Worm (Caenorhabditis elegans) whole organism, mixed stage, embryonic: ENCODE measurements around the gene nspg-10.

Experiments
- M03D4.4 ChIP-seq: sonication (generic microtip); optimal IDR thresholded peaks from 2 replicates; lab custom pipeline; 2017; ENCODE audit warnings: mild to moderate bottlenecking, missing genetic modification characterization, missing compliant biosample characterization
- blmp-1 ChIP-seq: fragments of 150-350 bp; optimal IDR thresholded peaks from 2 replicates; lab custom pipeline; 2014; ENCODE audit warnings: missing biosample characterization, missing genetic modification characterization
- ceh-39 ChIP-seq: fragments of 150-350 bp; optimal IDR thresholded peaks from 2 replicates; lab custom pipeline; 2014; ENCODE audit warnings: missing biosample characterization, missing genetic modification characterization
- ceh-43 ChIP-seq: fragments of 200-800 bp; sonication (Bioruptor generic); optimal IDR thresholded peaks from 2 replicates; lab custom pipeline; 2018; ENCODE audit warnings: mild to moderate bottlenecking, missing genetic modification characterization, moderate library complexity, missing compliant biosample characterization
- ceh-83 ChIP-seq: fragments of 200-800 bp; sonication (Bioruptor generic); optimal IDR thresholded peaks from 2 replicates; lab custom pipeline; 2018; ENCODE audit warnings: mild to moderate bottlenecking, missing genetic modification characterization, missing compliant biosample characterization
- ces-1 ChIP-seq: fragments of 150-350 bp; optimal IDR thresholded peaks from 2 replicates; lab custom pipeline; 2014; ENCODE audit warnings: missing biosample characterization, missing genetic modification reagents, missing genetic modification characterization
- cnd-1 ChIP-seq: fragments of 200-800 bp; sonication (Bioruptor generic); optimal IDR thresholded peaks from 2 replicates; lab custom pipeline; 2018; ENCODE audit warnings: mild to moderate bottlenecking, missing genetic modification characterization, missing compliant biosample characterization
- drap-1 ChIP-seq: fragments of 200-800 bp; sonication (Bioruptor generic); optimal IDR thresholded peaks from 3 replicates; lab custom pipeline; 2018; ENCODE audit warnings: mild to moderate bottlenecking, missing genetic modification characterization, missing compliant biosample characterization
- elt-1 ChIP-seq: sonication (generic microtip); optimal IDR thresholded peaks from 2 replicates; lab custom pipeline; 2017; ENCODE audit warnings: missing genetic modification characterization, mild to moderate bottlenecking, missing compliant biosample characterization, antibody characterized with exemption, moderate library complexity, borderline replicate concordance; ENCODE audit not compliant: insufficient read depth
- elt-3 ChIP-seq: fragments of 150-350 bp; optimal IDR thresholded peaks from 2 replicates; lab custom pipeline; 2014; ENCODE audit warnings: missing biosample characterization, missing genetic modification characterization
- ham-2 ChIP-seq: fragments of 200-800 bp; sonication (Bioruptor generic); optimal IDR thresholded peaks from 2 replicates; lab custom pipeline; 2018; ENCODE audit warnings: mild to moderate bottlenecking, missing genetic modification characterization, missing compliant biosample characterization
- hlh-1 ChIP-seq: fragments of 150-350 bp; optimal IDR thresholded peaks from 2 replicates; lab custom pipeline; 2014; ENCODE audit warnings: missing biosample characterization, missing genetic modification reagents, missing genetic modification characterization
- lin-13 ChIP-seq: fragments of 150-350 bp; optimal IDR thresholded peaks from 2 replicates; lab custom pipeline; 2014; ENCODE audit warnings: missing biosample characterization, missing genetic modification characterization
- lin-32 ChIP-seq: fragments of 200-800 bp; sonication (Bioruptor generic); optimal IDR thresholded peaks from 2 replicates; lab custom pipeline; 2018; ENCODE audit warnings: mild to moderate bottlenecking, missing genetic modification characterization, missing compliant biosample characterization
- mab-5 ChIP-seq: fragments of 150-350 bp; optimal IDR thresholded peaks from 2 replicates; lab custom pipeline; 2014; ENCODE audit warnings: missing biosample characterization, missing genetic modification characterization
- mls-2 ChIP-seq: sonication (generic microtip); optimal IDR thresholded peaks from 2 replicates; lab custom pipeline; 2016; ENCODE audit warnings: mild to moderate bottlenecking, missing genetic modification characterization, moderate library complexity, missing compliant biosample characterization
- nhr-12 ChIP-seq: fragments of 150-350 bp; optimal IDR thresholded peaks from 2 replicates; lab custom pipeline; 2014; ENCODE audit warnings: missing biosample characterization, missing genetic modification characterization
- nhr-2 ChIP-seq: fragments of 150-350 bp; optimal IDR thresholded peaks from 2 replicates; lab custom pipeline; 2014; ENCODE audit warnings: missing biosample characterization, missing genetic modification characterization
- nhr-237 ChIP-seq: fragments of 150-350 bp; optimal IDR thresholded peaks from 2 replicates; lab custom pipeline; 2014; ENCODE audit warnings: missing biosample characterization, missing genetic modification characterization
- nhr-28 ChIP-seq: fragments of 150-350 bp; optimal IDR thresholded peaks from 2 replicates; lab custom pipeline; 2014; ENCODE audit warnings: missing biosample characterization, missing genetic modification characterization
- nhr-76 ChIP-seq: sonication (generic microtip); optimal IDR thresholded peaks from 2 replicates; lab custom pipeline; 2017; ENCODE audit warnings: missing biosample characterization, missing genetic modification characterization
- pha-4 ChIP-seq: fragments of 150-350 bp; optimal IDR thresholded peaks from 2 replicates; lab custom pipeline; 2018; ENCODE audit warnings: missing biosample characterization, missing genetic modification reagents, missing genetic modification characterization
- sem-2 ChIP-seq: fragments of 200-800 bp; sonication (Bioruptor generic); optimal IDR thresholded peaks from 2 replicates; lab custom pipeline; 2018; ENCODE audit warnings: mild to moderate bottlenecking, missing genetic modification characterization, missing compliant biosample characterization
- tbx-8 ChIP-seq: fragments of 200-800 bp; sonication (Bioruptor generic); optimal IDR thresholded peaks from 2 replicates; lab custom pipeline; 2018; ENCODE audit warnings: mild to moderate bottlenecking, missing genetic modification characterization, moderate library complexity, missing compliant biosample characterization
- unc-120 ChIP-seq: sonication (generic microtip); optimal IDR thresholded peaks from 2 replicates; lab custom pipeline; 2017; ENCODE audit warnings: missing genetic modification characterization, missing compliant biosample characterization; ENCODE audit not compliant: poor library complexity, severe bottlenecking
- unc-39 ChIP-seq: fragments of 150-350 bp; optimal IDR thresholded peaks from 2 replicates; lab custom pipeline; 2014; ENCODE audit warnings: missing biosample characterization, missing genetic modification characterization
- unc-62 ChIP-seq: fragments of 150-350 bp; optimal IDR thresholded peaks from 2 replicates; lab custom pipeline; 2014; ENCODE audit warnings: missing biosample characterization, missing genetic modification reagents, missing genetic modification characterization
- ztf-11 ChIP-seq: fragments of 150-350 bp; optimal IDR thresholded peaks from 2 replicates; lab custom pipeline; 2014; ENCODE audit warnings: missing biosample characterization, missing genetic modification characterization

Gene nspg-10

DNA sequence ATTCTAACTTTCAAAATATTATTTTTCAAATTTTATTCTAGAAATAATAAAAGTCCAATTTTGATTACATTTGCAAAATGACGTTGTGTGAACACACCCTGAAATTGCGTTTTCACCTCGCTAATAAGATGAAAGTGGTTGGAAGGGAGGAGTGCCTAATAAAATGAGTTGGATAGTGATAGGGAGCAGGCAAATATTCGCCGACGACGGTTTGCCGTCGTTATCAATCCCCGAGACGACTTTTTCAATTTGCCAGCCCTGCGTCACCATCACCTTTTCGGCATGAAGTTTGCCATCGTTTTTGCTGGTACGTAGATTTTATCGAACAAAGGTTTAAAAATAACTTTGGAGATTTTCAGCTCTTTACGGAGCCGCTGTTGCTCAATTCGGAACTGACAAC lies at the start of gene nspg-10:
TSS of gene nspg-10 (plus strand) at position 179 of the 400 bp plus-strand sequence.
- TF ChIP-seq hlh-1 (tag; lab: Kevin White, UChicago): no peak
- no peak for TF ChIP-seq elt-3 (tag; lab: Kevin White, UChicago)
- no peak for TF ChIP-seq ham-2
- TF ChIP-seq mls-2 (tag; lab: Kevin White, UChicago): no peak
- no peak for TF ChIP-seq ces-1 (GFP tag; lab: Kevin White, UChicago)
- no peak for TF ChIP-seq nhr-2 (tag; lab: Kevin White, UChicago)
- no peak for TF ChIP-seq unc-39 (tag; lab: Kevin White, UChicago)
- TF ChIP-seq nhr-12 (tag; lab: Kevin White, UChicago): no peak
- no peak for TF ChIP-seq ceh-43 (GFP tag; lab: Kevin White, UChicago)
- no peak for TF ChIP-seq unc-120 (tag; lab: Kevin White, UChicago)
- TF ChIP-seq tbx-8 (GFP tag; lab: Kevin White, UChicago): no peak
- no peak for TF ChIP-seq sem-2 (GFP tag; lab: Kevin White, UChicago)
- no peak for TF ChIP-seq nhr-237 (tag; lab: Kevin White, UChicago)
- no peak for TF ChIP-seq nhr-76 (tag; lab: Kevin White, UChicago)
- no peak for TF ChIP-seq blmp-1
- no peak for TF ChIP-seq lin-32
- no peak for TF ChIP-seq lin-13 (tag; lab: Kevin White, UChicago)

DNA sequence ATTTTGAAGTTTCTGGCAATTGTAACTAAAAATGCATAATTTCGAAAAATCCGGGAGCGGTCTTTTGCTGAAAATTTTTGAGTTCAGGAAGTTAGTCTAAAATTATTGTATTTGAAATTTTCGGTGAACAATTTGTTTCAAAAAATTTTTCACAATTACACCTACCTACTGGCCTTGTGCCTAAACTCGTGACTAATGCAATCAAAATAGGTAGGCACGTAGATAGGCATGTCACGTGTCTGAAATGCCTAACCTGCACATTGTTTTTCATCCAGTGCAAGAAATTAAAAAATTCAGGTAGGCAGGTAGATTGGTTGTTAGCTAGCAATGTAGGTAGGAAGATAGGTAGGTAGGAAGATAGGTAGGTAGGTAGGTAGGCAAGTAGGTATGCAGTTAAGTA lies 48.5 kb upstream of the nspg-10 start:
- TF ChIP-seq cnd-1 (tag; lab: Kevin White, UChicago) (no peak), nhr-28 (tag; lab: Kevin White, UChicago) (no peak), unc-120 (tag; lab: Kevin White, UChicago) (no peak), hlh-1 (tag; lab: Kevin White, UChicago) (no peak), ces-1 (GFP tag; lab: Kevin White, UChicago) (no peak), drap-1 (GFP tag; lab: Kevin White, UChicago) (no peak), mls-2 (tag; lab: Kevin White, UChicago) (no peak), nhr-237 (tag; lab: Kevin White, UChicago) (no peak), ceh-39 (no peak), lin-13 (tag; lab: Kevin White, UChicago) (no peak), nhr-76 (tag; lab: Kevin White, UChicago) (no peak), unc-62 (GFP tag; lab: Kevin White, UChicago) (no peak), ztf-11 (tag; lab: Kevin White, UChicago) (no peak), M03D4.4 (tag; lab: Kevin White, UChicago) (no peak), ceh-83 (GFP tag; lab: Kevin White, UChicago) (no peak)

DNA sequence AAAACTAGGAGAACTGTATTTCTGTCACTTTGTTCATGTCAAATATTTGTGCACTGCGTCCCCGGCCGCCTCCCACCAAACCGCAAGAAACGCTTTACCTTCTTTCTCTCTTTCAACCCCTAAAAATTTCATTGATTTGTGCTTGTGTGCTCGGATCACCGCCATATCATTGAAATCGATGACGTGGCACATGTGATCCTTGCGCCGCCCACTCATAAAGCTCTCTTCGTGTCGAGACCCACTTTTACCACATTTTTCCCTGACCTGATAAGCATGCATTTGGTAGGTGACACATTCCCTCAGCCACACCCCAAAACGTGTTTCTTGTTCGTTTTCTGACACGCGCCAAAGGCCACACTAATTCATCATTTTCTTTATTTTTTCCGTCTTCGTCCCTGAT lies 47.9 kb upstream of the nspg-10 start:
- TF ChIP-seq sem-2 (GFP tag; lab: Kevin White, UChicago): no peak
- no peak for TF ChIP-seq blmp-1
- TF ChIP-seq mls-2 (tag; lab: Kevin White, UChicago): no peak
- TF ChIP-seq nhr-28 (tag; lab: Kevin White, UChicago): no peak
- no peak for TF ChIP-seq ceh-83 (GFP tag; lab: Kevin White, UChicago)
- TF ChIP-seq ceh-43 (GFP tag; lab: Kevin White, UChicago): no peak
- TF ChIP-seq nhr-12 (tag; lab: Kevin White, UChicago): no peak
- TF ChIP-seq ces-1 (GFP tag; lab: Kevin White, UChicago): no peak
- no peak for TF ChIP-seq elt-3 (tag; lab: Kevin White, UChicago)
- TF ChIP-seq pha-4 (tag; lab: Kevin White, UChicago): no peak
- TF ChIP-seq mab-5 (tag; lab: Kevin White, UChicago): no peak
- TF ChIP-seq nhr-2 (tag; lab: Kevin White, UChicago): no peak
- no peak for TF ChIP-seq cnd-1 (tag; lab: Kevin White, UChicago)
- no peak for TF ChIP-seq elt-1
- TF ChIP-seq tbx-8 (GFP tag; lab: Kevin White, UChicago): no peak

DNA sequence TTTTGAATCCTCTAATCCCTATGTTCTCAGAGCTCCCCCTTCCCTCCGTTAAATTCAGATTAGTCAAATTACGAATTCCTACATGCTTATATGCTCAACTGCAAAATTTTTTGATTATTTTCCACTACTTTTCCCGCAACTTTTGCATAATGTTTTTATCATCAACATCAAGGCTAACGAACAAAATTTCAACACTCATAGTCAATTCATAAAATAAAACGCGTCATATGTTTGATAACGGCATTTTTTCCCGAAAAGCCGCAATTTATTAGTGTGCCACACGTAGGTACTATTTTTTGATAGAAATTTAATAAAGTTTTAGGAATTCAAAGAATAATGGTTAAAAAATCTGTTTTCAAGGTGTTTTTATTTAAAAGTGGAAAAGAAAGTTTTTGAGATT lies 46.4 kb upstream of the nspg-10 start:
- TF ChIP-seq nhr-12 (tag; lab: Kevin White, UChicago) (no peak), ces-1 (GFP tag; lab: Kevin White, UChicago) (no peak), lin-32 (no peak), nhr-237 (tag; lab: Kevin White, UChicago) (no peak), ceh-83 (GFP tag; lab: Kevin White, UChicago) (no peak), mab-5 (tag; lab: Kevin White, UChicago) (no peak), lin-13 (tag; lab: Kevin White, UChicago) (no peak), ztf-11 (tag; lab: Kevin White, UChicago) (no peak), elt-1 (no peak), elt-3 (tag; lab: Kevin White, UChicago) (no peak), M03D4.4 (tag; lab: Kevin White, UChicago) (no peak), nhr-28 (tag; lab: Kevin White, UChicago) (no peak), unc-39 (tag; lab: Kevin White, UChicago) (no peak), tbx-8 (GFP tag; lab: Kevin White, UChicago) (no peak)
